Worm (Caenorhabditis elegans) whole organism, L3 larva: Measurements from ENCODE around the gene Y47D3A.13.

Experiments
- R02D3.7 ChIP-seq: fragments of 150-350 bp; optimal IDR thresholded peaks from 2 replicates; lab custom pipeline; 2014; ENCODE audit warnings: missing biosample characterization, missing genetic modification characterization
- aly-2 ChIP-seq: fragments of 150-350 bp; optimal IDR thresholded peaks from 2 replicates; lab custom pipeline; 2014; ENCODE audit warnings: missing biosample characterization, missing genetic modification characterization
- ama-1 ChIP-seq: fragments of 150-350 bp; optimal IDR thresholded peaks from 2 replicates; lab custom pipeline; 2018
- ceh-16 ChIP-seq: sonication (generic microtip); optimal IDR thresholded peaks from 2 replicates; lab custom pipeline; 2017; ENCODE audit warnings: missing biosample characterization, missing genetic modification characterization
- ceh-28 ChIP-seq: fragments of 150-350 bp; optimal IDR thresholded peaks from 2 replicates; lab custom pipeline; 2014; ENCODE audit warnings: missing biosample characterization, missing genetic modification reagents, missing genetic modification characterization
- ceh-82 ChIP-seq: fragments of 150-350 bp; optimal IDR thresholded peaks from 2 replicates; lab custom pipeline; 2014; ENCODE audit warnings: missing biosample characterization, missing genetic modification characterization
- ceh-9 ChIP-seq: sonication (generic microtip); optimal IDR thresholded peaks from 2 replicates; lab custom pipeline; 2018; ENCODE audit warnings: missing biosample characterization, missing genetic modification characterization
- daf-12 ChIP-seq: fragments of 150-350 bp; optimal IDR thresholded peaks from 2 replicates; lab custom pipeline; 2014; ENCODE audit warnings: missing biosample characterization, missing genetic modification reagents, missing genetic modification characterization
- egl-5 ChIP-seq: fragments of 150-350 bp; optimal IDR thresholded peaks from 2 replicates; lab custom pipeline; 2017; ENCODE audit warnings: missing biosample characterization, missing genetic modification reagents, missing genetic modification characterization, inconsistent platforms
- elt-1 ChIP-seq: fragments of 150-350 bp; optimal IDR thresholded peaks from 2 replicates; lab custom pipeline; 2014; ENCODE audit warnings: missing biosample characterization, missing genetic modification characterization
- elt-2 ChIP-seq: sonication (generic microtip); optimal IDR thresholded peaks from 2 replicates; lab custom pipeline; 2016; ENCODE audit warnings: missing genetic modification reagents, mild to moderate bottlenecking, missing genetic modification characterization, missing compliant biosample characterization
- elt-3 ChIP-seq, 3 experiments: fragments of 150-350 bp in 1 of 3; sonication (generic microtip) in 2 of 3; optimal IDR thresholded peaks; 2 replicates in 2 of 3; 4 replicates in 1 of 3; lab custom pipeline; 2014 to 2017; ENCODE audit warnings: missing biosample characterization in 3 of 3, missing genetic modification characterization in 3 of 3
- eor-1 ChIP-seq, 2 experiments: fragments of 150-350 bp; optimal IDR thresholded peaks; 2 replicates each; lab custom pipeline; 2014 to 2018; ENCODE audit warnings: missing biosample characterization in 2 of 2, missing genetic modification characterization in 2 of 2
- fkh-10 ChIP-seq: sonication (generic microtip); optimal IDR thresholded peaks from 2 replicates; lab custom pipeline; 2017; ENCODE audit warnings: missing biosample characterization, missing genetic modification reagents, missing genetic modification characterization
- fos-1 ChIP-seq: fragments of 150-350 bp; optimal IDR thresholded peaks from 2 replicates; lab custom pipeline; 2014; ENCODE audit warnings: missing biosample characterization, missing genetic modification characterization
- hmg-11 ChIP-seq: sonication (generic microtip); optimal IDR thresholded peaks from 2 replicates; lab custom pipeline; 2016; ENCODE audit warnings: missing genetic modification characterization, missing compliant biosample characterization
- jun-1 ChIP-seq: fragments of 150-350 bp; optimal IDR thresholded peaks from 2 replicates; lab custom pipeline; 2014; ENCODE audit warnings: missing biosample characterization, missing genetic modification reagents, missing genetic modification characterization
- lin-15B ChIP-seq: fragments of 150-350 bp; optimal IDR thresholded peaks from 2 replicates; lab custom pipeline; 2014; ENCODE audit warnings: missing biosample characterization, missing genetic modification characterization
- lin-39 ChIP-seq: fragments of 150-350 bp; optimal IDR thresholded peaks from 2 replicates; lab custom pipeline; 2018; ENCODE audit warnings: missing biosample characterization, missing genetic modification reagents, missing genetic modification characterization
- mdl-1 ChIP-seq: fragments of 150-350 bp; optimal IDR thresholded peaks from 2 replicates; lab custom pipeline; 2014; ENCODE audit warnings: missing biosample characterization, missing genetic modification characterization
- mml-1 ChIP-seq: fragments of 150-350 bp; sonication (generic microtip); optimal IDR thresholded peaks from 3 replicates; lab custom pipeline; 2014; ENCODE audit warnings: missing biosample characterization, missing genetic modification characterization
- nfya-1 ChIP-seq: sonication (generic microtip); optimal IDR thresholded peaks from 2 replicates; lab custom pipeline; 2017; ENCODE audit warnings: missing genetic modification characterization, mild to moderate bottlenecking, missing compliant biosample characterization, antibody characterized with exemption, moderate library complexity; ENCODE audit not compliant: insufficient read depth
- nhr-11 ChIP-seq: fragments of 150-350 bp; optimal IDR thresholded peaks from 2 replicates; lab custom pipeline; 2014; ENCODE audit warnings: missing biosample characterization, missing genetic modification characterization
- nhr-23 ChIP-seq: fragments of 150-350 bp; optimal IDR thresholded peaks from 2 replicates; lab custom pipeline; 2014; ENCODE audit warnings: missing biosample characterization, missing genetic modification reagents, missing genetic modification characterization
- nhr-237 ChIP-seq: fragments of 150-350 bp; optimal IDR thresholded peaks from 2 replicates; lab custom pipeline; 2014; ENCODE audit warnings: missing biosample characterization, missing genetic modification characterization
- nhr-25 ChIP-seq: sonication (generic microtip); optimal IDR thresholded peaks from 2 replicates; lab custom pipeline; 2017; ENCODE audit warnings: missing biosample characterization, missing genetic modification characterization
- nhr-28 ChIP-seq: fragments of 150-350 bp; optimal IDR thresholded peaks from 2 replicates; lab custom pipeline; 2014; ENCODE audit warnings: missing biosample characterization, missing genetic modification characterization
- nhr-43 ChIP-seq: sonication (generic microtip); optimal IDR thresholded peaks from 2 replicates; lab custom pipeline; 2016; ENCODE audit warnings: mild to moderate bottlenecking, missing genetic modification characterization, missing compliant biosample characterization; ENCODE audit not compliant: poor library complexity, severe bottlenecking
- nhr-76 ChIP-seq: fragments of 150-350 bp; sonication (generic microtip); optimal IDR thresholded peaks from 5 replicates; lab custom pipeline; 2014; ENCODE audit warnings: missing biosample characterization, missing genetic modification characterization
- pha-4 ChIP-seq: fragments of 150-350 bp; optimal IDR thresholded peaks from 2 replicates; lab custom pipeline; 2014; ENCODE audit warnings: missing biosample characterization, missing genetic modification reagents, missing genetic modification characterization
- pqm-1 ChIP-seq: fragments of 150-350 bp; optimal IDR thresholded peaks from 2 replicates; lab custom pipeline; 2017; ENCODE audit warnings: missing biosample characterization, missing genetic modification characterization, inconsistent platforms
- sea-2 ChIP-seq: fragments of 150-350 bp; sonication (generic microtip); optimal IDR thresholded peaks from 4 replicates; lab custom pipeline; 2014; ENCODE audit warnings: missing biosample characterization, missing genetic modification reagents, missing genetic modification characterization
- skn-1 ChIP-seq: fragments of 150-350 bp; optimal IDR thresholded peaks from 2 replicates; lab custom pipeline; 2014; ENCODE audit warnings: missing biosample characterization, missing genetic modification characterization
- snpc-4 ChIP-seq: fragments of 150-350 bp; optimal IDR thresholded peaks from 2 replicates; lab custom pipeline; 2014; ENCODE audit warnings: missing biosample characterization, missing genetic modification characterization
- unc-39 ChIP-seq: sonication (generic microtip); optimal IDR thresholded peaks from 4 replicates; lab custom pipeline; 2017; ENCODE audit warnings: missing biosample characterization, missing genetic modification characterization
- zag-1 ChIP-seq: fragments of 150-350 bp; optimal IDR thresholded peaks from 2 replicates; lab custom pipeline; 2014; ENCODE audit warnings: missing biosample characterization, missing genetic modification characterization
- ztf-11 ChIP-seq: fragments of 150-350 bp; optimal IDR thresholded peaks from 2 replicates; lab custom pipeline; 2014; ENCODE audit warnings: missing biosample characterization, missing genetic modification characterization
- ztf-4 ChIP-seq: fragments of 150-350 bp; optimal IDR thresholded peaks from 2 replicates; lab custom pipeline; 2014; ENCODE audit warnings: missing biosample characterization, missing genetic modification characterization

Y47D3A.13 gene

DNA sequence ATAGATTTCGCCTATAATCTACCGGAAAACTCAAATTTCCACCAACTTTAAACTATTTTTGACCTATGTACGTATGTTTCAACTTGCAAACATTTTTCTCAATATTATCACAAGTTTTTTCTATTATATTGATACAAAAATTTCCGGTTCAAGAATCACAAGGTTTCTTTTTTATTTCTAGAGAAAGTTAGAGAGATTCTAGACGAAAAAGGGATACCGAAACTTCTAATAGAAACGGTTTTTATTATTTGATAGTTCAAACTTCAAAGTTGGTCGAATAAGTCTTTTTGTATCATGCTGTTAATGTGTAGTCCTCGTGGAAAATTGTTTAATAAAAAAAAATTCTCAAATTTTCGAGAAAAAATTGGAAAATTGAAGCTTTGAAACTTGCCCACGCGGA, 31.2 kb upstream of the Y47D3A.13 start:
- TF ChIP-seq nhr-23 (peak; percentile 12), nhr-25 (tag; lab: Kevin White, UChicago) (no peak), ceh-9 (tag; lab: Kevin White, UChicago) (no peak)

DNA sequence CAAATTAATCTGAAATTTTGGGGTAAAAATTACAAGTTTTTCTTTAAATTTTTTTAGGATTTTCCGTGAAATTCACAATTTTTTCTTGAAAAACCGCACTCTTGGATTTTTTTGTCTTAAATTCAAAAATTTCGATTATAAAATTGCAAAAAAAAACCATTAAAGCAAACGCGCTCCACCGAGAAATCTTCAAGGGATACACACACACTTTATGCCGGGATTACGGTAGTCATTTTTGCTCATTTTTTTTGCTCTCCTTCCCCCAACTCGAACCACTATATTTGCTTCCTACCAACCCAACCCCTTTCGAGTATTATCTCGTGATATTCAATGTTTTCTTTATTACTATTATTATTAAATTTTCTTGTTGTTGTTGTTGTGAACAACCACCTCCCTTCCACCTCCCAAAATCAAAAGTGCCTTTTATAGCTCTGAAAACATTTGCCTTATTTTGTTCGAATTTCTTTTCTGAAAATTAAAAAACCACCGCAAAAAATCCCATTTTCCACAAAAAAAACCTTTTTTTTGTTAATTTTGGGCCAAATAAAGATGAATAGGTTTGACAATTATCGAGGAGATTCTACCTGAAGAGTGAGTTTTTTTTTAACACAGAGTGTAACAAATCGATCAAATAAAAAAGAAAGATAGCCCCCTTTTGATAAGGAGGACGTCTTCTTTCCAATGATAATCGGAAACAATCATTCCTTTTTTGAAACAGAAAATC, 28.0 kb upstream of the Y47D3A.13 start, which contains the start of gene Y47D3A.32:
Gene Y47D3A.32, plus strand, starts transcription at position 674 of the 724 bp plus-strand sequence.
- no peak for TF ChIP-seq nhr-28 (tag; lab: Kevin White, UChicago)
- no peak for TF ChIP-seq eor-1 (tag; optimal IDR thresholded peaks at IDR 0.05; lab: Kevin White, UChicago)
- no peak for TF ChIP-seq ztf-4
- no peak for TF ChIP-seq sea-2
- TF ChIP-seq daf-12 (tag; lab: Kevin White, UChicago): no peak
- no peak for TF ChIP-seq nhr-43
- TF ChIP-seq pqm-1 (tag; lab: Kevin White, UChicago): no peak
- no peak for TF ChIP-seq pha-4 (tag; lab: Kevin White, UChicago)
- no peak for TF ChIP-seq elt-1 (tag; lab: Kevin White, UChicago)
- TF ChIP-seq elt-3 (tag; optimal IDR thresholded peaks at IDR 0.05; lab: Kevin White, UChicago): no peak
- TF ChIP-seq zag-1 (tag; lab: Kevin White, UChicago): no peak
- TF ChIP-seq ztf-11 (tag; lab: Kevin White, UChicago): no peak
- no peak for TF ChIP-seq mdl-1
- TF ChIP-seq ceh-82 (tag; lab: Kevin White, UChicago): no peak
- TF ChIP-seq nhr-23: no peak

DNA sequence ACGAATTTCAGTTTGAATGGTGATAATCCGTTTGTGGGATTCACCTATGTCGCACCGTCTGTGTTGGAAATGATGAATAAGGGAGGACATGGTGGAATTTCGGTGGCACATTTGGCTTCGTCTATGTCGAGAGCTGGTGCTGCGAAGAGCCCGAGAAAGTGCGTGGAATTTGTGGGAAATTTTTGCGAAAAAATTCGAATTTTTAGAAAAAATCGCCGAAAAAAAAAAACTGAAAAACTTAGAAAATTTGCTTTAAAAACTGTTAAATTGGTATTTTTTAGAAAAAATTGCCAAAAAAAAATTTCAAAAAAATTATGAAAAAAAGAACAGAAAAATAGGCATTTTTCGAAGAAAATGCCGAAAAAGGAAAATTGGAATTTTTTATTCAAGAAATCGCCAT, 25.0 kb upstream of the Y47D3A.13 start:
- no peak for TF ChIP-seq ztf-11 (tag; lab: Kevin White, UChicago)

DNA sequence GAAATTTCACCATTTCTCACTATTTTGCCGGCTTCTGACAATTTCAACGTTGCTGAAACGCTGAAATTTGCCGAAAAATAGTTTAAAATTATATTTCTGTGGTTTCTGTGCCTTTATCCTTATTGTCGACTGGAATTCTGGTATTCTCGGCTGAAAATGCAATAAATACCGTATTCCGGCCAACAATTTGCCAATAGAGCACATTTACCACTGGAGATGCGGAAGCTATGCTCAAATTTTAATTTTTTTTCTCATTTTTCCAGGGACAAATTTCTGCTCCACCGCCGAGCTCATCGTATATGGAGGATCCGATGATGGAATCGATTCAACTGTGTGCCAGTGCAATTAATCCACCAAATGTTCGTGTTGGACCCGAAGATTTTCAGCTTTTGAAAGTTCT, 22.7 kb upstream of the Y47D3A.13 start:
- TF ChIP-seq jun-1 (tag; lab: Kevin White, UChicago) (no peak), snpc-4 (tag; lab: Kevin White, UChicago) (no peak), elt-1 (tag; lab: Kevin White, UChicago) (no peak), nhr-237 (tag; lab: Kevin White, UChicago) (no peak), mml-1 (tag; lab: Kevin White, UChicago) (no peak)

DNA sequence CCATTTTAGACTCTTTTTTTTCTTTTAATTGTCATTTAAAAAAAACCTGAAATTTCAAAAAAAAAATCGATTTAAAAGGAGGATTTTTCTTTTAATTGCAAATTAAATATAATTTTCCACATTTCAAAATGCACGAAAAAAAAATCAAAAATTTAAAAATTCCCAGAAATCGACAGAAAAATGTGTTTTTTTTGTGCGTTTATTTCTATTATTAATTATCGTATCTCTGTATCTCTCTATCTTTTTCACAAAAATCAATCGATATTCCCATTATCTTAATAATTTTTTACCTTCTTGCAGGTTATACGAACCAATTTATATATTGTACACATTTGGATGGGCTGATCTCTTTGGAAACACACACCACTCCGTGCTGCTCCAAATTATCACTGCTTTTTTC, 20.9 kb upstream of the Y47D3A.13 start, which contains the start of gene rsks-1:
Gene rsks-1, plus strand, starts transcription at position 301 of the 400 bp plus-strand sequence.
- no peak for TF ChIP-seq ceh-16 (tag; lab: Kevin White, UChicago)
- TF ChIP-seq ztf-4: no peak
- no peak for TF ChIP-seq nhr-11 (tag; lab: Kevin White, UChicago)
- TF ChIP-seq elt-1 (tag; lab: Kevin White, UChicago): no peak
- TF ChIP-seq ztf-11 (tag; lab: Kevin White, UChicago): no peak
- TF ChIP-seq skn-1 (tag; lab: Kevin White, UChicago): no peak
- no peak for TF ChIP-seq ceh-28 (tag; lab: Kevin White, UChicago)
- no peak for TF ChIP-seq nhr-25 (tag; lab: Kevin White, UChicago)
- no peak for TF ChIP-seq snpc-4 (tag; lab: Kevin White, UChicago)
- no peak for TF ChIP-seq elt-2
- TF ChIP-seq unc-39 (tag; lab: Kevin White, UChicago): no peak
- TF ChIP-seq lin-15B: no peak
- no peak for TF ChIP-seq lin-39 (tag; lab: Kevin White, UChicago)
- no peak for TF ChIP-seq nhr-76 (tag; lab: Kevin White, UChicago)
- no peak for TF ChIP-seq egl-5 (tag; lab: Kevin White, UChicago)
- no peak for TF ChIP-seq R02D3.7
- no peak for TF ChIP-seq ama-1

DNA sequence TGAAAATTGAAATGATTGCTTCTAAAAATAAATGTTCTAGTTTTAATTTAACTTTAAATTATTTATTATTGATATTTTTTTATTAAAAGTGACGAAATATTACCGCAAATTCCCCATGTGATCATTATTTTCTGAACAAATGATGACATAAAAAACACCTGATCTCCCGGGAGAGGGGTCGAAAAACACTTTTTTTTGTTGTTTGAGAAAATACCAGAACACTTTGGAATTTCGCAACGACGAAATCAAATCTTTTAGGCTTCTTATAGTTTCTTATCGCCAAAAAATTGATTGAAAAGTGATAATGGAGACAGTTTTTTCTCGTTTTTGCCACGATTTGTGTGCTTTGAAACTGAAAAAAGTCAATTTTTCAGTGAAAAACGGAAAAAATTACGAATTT, 20.4 kb upstream of the Y47D3A.13 start:
- TF ChIP-seq zag-1 (tag; lab: Kevin White, UChicago) (no peak), fkh-10 (GFP tag; lab: Kevin White, UChicago) (no peak), sea-2 (no peak), aly-2 (no peak), elt-2 (peak; percentile 53), pha-4 (tag; lab: Kevin White, UChicago) (peak; percentile 28), hmg-11 (no peak), nfya-1 (tag; lab: Kevin White, UChicago) (no peak), lin-15B (no peak), pqm-1 (tag; lab: Kevin White, UChicago) (peak; percentile 10), ztf-11 (tag; lab: Kevin White, UChicago) (no peak), fos-1 (tag; lab: Kevin White, UChicago) (no peak), nhr-25 (tag; lab: Kevin White, UChicago) (no peak)
